Fruit fly (Drosophila melanogaster): Measurements from ENCODE around the gene mei-P26.

DNA sequence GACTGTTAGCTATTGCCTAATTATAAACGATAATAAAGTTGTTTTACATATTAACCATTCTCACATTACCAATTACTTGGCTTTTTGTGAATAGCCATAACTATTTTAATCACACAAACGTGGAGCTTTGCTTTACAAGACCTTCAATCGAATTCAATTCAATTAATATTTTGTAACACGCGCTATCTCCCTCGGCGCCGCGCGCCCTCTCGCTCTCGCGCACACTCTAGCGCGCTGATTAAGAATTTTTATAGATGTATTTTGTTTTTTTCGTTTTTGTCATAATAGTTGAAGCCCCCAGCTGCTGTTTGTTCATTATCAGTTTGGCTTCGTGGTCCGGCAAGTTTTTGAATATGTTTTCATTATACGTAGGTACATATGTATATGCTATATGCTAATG lies 38.0 kb downstream of the mei-P26 start:
- no peak for TF ChIP-seq CTCF (optimal IDR thresholded peaks at IDR 0.05)
- no peak for TF ChIP-seq CG8478 (optimal IDR thresholded peaks at IDR 0.05)
